Worm (Caenorhabditis elegans) whole organism, late embryonic: ENCODE measurements around the gene T14G8.4.

Experiments
- C08G9.2 ChIP-seq: sonication (generic microtip); optimal IDR thresholded peaks from 2 replicates; lab custom pipeline; 2016; ENCODE audit warnings: mild to moderate bottlenecking, missing genetic modification characterization, moderate library complexity, missing compliant biosample characterization
- F13H6.1 ChIP-seq: sonication (generic microtip); optimal IDR thresholded peaks from 2 replicates; lab custom pipeline; 2016; ENCODE audit warnings: missing genetic modification characterization, missing compliant biosample characterization
- K02D7.2 ChIP-seq: sonication (generic microtip); optimal IDR thresholded peaks from 2 replicates; lab custom pipeline; 2017; ENCODE audit warnings: mild to moderate bottlenecking, missing genetic modification characterization, missing compliant biosample characterization
- K09A11.1 ChIP-seq: sonication (generic microtip); optimal IDR thresholded peaks from 2 replicates; lab custom pipeline; 2017; ENCODE audit warnings: antibody characterized with exemption, mild to moderate bottlenecking, missing genetic modification characterization, missing compliant biosample characterization; ENCODE audit not compliant: insufficient read depth
- ahr-1 ChIP-seq: sonication (generic microtip); optimal IDR thresholded peaks from 2 replicates; lab custom pipeline; 2016; ENCODE audit warnings: missing genetic modification characterization, missing compliant biosample characterization
- ama-1 ChIP-seq: fragments of 150-350 bp; optimal IDR thresholded peaks from 2 replicates; lab custom pipeline; 2014
- ceh-14 ChIP-seq: sonication (generic microtip); optimal IDR thresholded peaks from 2 replicates; lab custom pipeline; 2016; ENCODE audit warnings: missing genotype, missing genetic modification characterization, missing compliant biosample characterization
- ceh-18 ChIP-seq: sonication (generic microtip); optimal IDR thresholded peaks from 2 replicates; lab custom pipeline; 2016; ENCODE audit warnings: missing genetic modification characterization, missing compliant biosample characterization
- ceh-2 ChIP-seq: sonication (generic microtip); optimal IDR thresholded peaks from 2 replicates; lab custom pipeline; 2016; ENCODE audit warnings: missing genotype, missing genetic modification characterization, missing compliant biosample characterization
- ceh-22 ChIP-seq: sonication (generic microtip); optimal IDR thresholded peaks from 2 replicates; lab custom pipeline; 2017; ENCODE audit warnings: missing biosample characterization, missing genetic modification characterization
- ceh-24 ChIP-seq: sonication (generic microtip); optimal IDR thresholded peaks from 2 replicates; lab custom pipeline; 2016; ENCODE audit warnings: mild to moderate bottlenecking, missing genetic modification characterization, missing compliant biosample characterization
- ceh-30 ChIP-seq: fragments of 150-350 bp; optimal IDR thresholded peaks from 2 replicates; lab custom pipeline; 2014; ENCODE audit warnings: missing biosample characterization, missing genetic modification characterization
- ceh-31 ChIP-seq: sonication (generic microtip); optimal IDR thresholded peaks from 2 replicates; lab custom pipeline; 2016; ENCODE audit warnings: missing genetic modification characterization, missing compliant biosample characterization
- ceh-34 ChIP-seq: sonication (generic microtip); optimal IDR thresholded peaks from 2 replicates; lab custom pipeline; 2016; ENCODE audit warnings: mild to moderate bottlenecking, missing genetic modification characterization, missing compliant biosample characterization
- ceh-45 ChIP-seq: fragments of 200-800 bp; sonication (Bioruptor generic); IDR thresholded peaks from 2 replicates; pipeline ENCODE4 v1.3.6; 2022; ENCODE audit warnings: missing genetic modification reagents, missing genetic modification characterization, missing compliant biosample characterization
- ceh-48 ChIP-seq: sonication (generic microtip); optimal IDR thresholded peaks from 2 replicates; lab custom pipeline; 2016; ENCODE audit warnings: missing genetic modification characterization, inconsistent platforms, missing compliant biosample characterization
- ceh-6 ChIP-seq: fragments of 200-800 bp; sonication (Bioruptor generic); optimal IDR thresholded peaks from 2 replicates; lab custom pipeline; 2018; ENCODE audit warnings: mild to moderate bottlenecking, missing genetic modification characterization, missing compliant biosample characterization
- ceh-9 ChIP-seq: sonication (generic microtip); optimal IDR thresholded peaks from 2 replicates; lab custom pipeline; 2016; ENCODE audit warnings: mild to moderate bottlenecking, missing genetic modification characterization, inconsistent platforms, missing compliant biosample characterization
- che-1 ChIP-seq: sonication (generic microtip); optimal IDR thresholded peaks from 2 replicates; lab custom pipeline; 2016; ENCODE audit warnings: mild to moderate bottlenecking, missing genetic modification characterization, missing compliant biosample characterization
- dmd-4 ChIP-seq: sonication (generic microtip); optimal IDR thresholded peaks from 2 replicates; lab custom pipeline; 2016; ENCODE audit warnings: borderline replicate concordance, missing genetic modification characterization, missing compliant biosample characterization
- elt-2 ChIP-seq: sonication (generic microtip); optimal IDR thresholded peaks from 2 replicates; lab custom pipeline; 2016; ENCODE audit warnings: missing genetic modification reagents, missing genetic modification characterization, missing compliant biosample characterization
- elt-4 ChIP-seq: sonication (generic microtip); optimal IDR thresholded peaks from 2 replicates; lab custom pipeline; 2016; ENCODE audit warnings: missing genetic modification characterization, missing compliant biosample characterization
- fax-1 ChIP-seq: sonication (generic microtip); optimal IDR thresholded peaks from 2 replicates; lab custom pipeline; 2016; ENCODE audit warnings: missing genotype, missing genetic modification characterization, missing compliant biosample characterization
- fkh-10 ChIP-seq: fragments of 150-350 bp; optimal IDR thresholded peaks from 2 replicates; lab custom pipeline; 2014; ENCODE audit warnings: missing biosample characterization, missing genetic modification reagents, missing genetic modification characterization
- fkh-6 ChIP-seq: sonication (generic microtip); optimal IDR thresholded peaks from 2 replicates; lab custom pipeline; 2016; ENCODE audit warnings: missing genetic modification characterization, missing compliant biosample characterization
- hlh-13 ChIP-seq: fragments of 200-800 bp; sonication (Bioruptor generic); optimal IDR thresholded peaks from 2 replicates; lab custom pipeline; 2018; ENCODE audit warnings: mild to moderate bottlenecking, missing genetic modification characterization, missing compliant biosample characterization
- hlh-15 ChIP-seq: sonication (generic microtip); optimal IDR thresholded peaks from 2 replicates; lab custom pipeline; 2016; ENCODE audit warnings: missing genetic modification characterization, missing compliant biosample characterization
- hlh-6 ChIP-seq: sonication (generic microtip); optimal IDR thresholded peaks from 2 replicates; lab custom pipeline; 2016; ENCODE audit warnings: missing genotype, missing genetic modification characterization, missing compliant biosample characterization
- hlh-8 ChIP-seq: sonication (generic microtip); optimal IDR thresholded peaks from 2 replicates; lab custom pipeline; 2016; ENCODE audit warnings: missing genotype, missing genetic modification characterization, missing compliant biosample characterization
- lim-6 ChIP-seq: sonication (generic microtip); optimal IDR thresholded peaks from 2 replicates; lab custom pipeline; 2016; ENCODE audit warnings: missing genetic modification characterization, missing compliant biosample characterization
- lin-11 ChIP-seq: fragments of 200-800 bp; sonication (Bioruptor generic); optimal IDR thresholded peaks from 2 replicates; lab custom pipeline; 2018; ENCODE audit warnings: mild to moderate bottlenecking, missing genetic modification characterization, missing compliant biosample characterization
- madf-2 ChIP-seq: sonication (generic microtip); optimal IDR thresholded peaks from 2 replicates; lab custom pipeline; 2017; ENCODE audit warnings: missing genetic modification characterization, missing compliant biosample characterization
- mec-3 ChIP-seq: sonication (generic microtip); optimal IDR thresholded peaks from 2 replicates; lab custom pipeline; 2016; ENCODE audit warnings: borderline replicate concordance, missing genetic modification characterization, missing compliant biosample characterization
- nfya-1 ChIP-seq: sonication (generic microtip); optimal IDR thresholded peaks from 2 replicates; lab custom pipeline; 2017; ENCODE audit warnings: missing genetic modification characterization, mild to moderate bottlenecking, missing compliant biosample characterization, antibody characterized with exemption, moderate library complexity
- nhr-11 ChIP-seq: fragments of 150-350 bp; optimal IDR thresholded peaks from 2 replicates; lab custom pipeline; 2014; ENCODE audit warnings: missing biosample characterization, missing genetic modification characterization
- npax-4 ChIP-seq: sonication (generic microtip); optimal IDR thresholded peaks from 2 replicates; lab custom pipeline; 2016; ENCODE audit warnings: missing genetic modification characterization, missing compliant biosample characterization
- odd-2 ChIP-seq: sonication (generic microtip); optimal IDR thresholded peaks from 2 replicates; lab custom pipeline; 2017; ENCODE audit warnings: antibody characterized with exemption, mild to moderate bottlenecking, missing genetic modification characterization, missing compliant biosample characterization
- pag-3 ChIP-seq: sonication (generic microtip); optimal IDR thresholded peaks from 2 replicates; lab custom pipeline; 2016; ENCODE audit warnings: missing compliant biosample characterization, missing genetic modification characterization, borderline replicate concordance
- pax-1 ChIP-seq: fragments of 150-350 bp; optimal IDR thresholded peaks from 2 replicates; lab custom pipeline; 2014; ENCODE audit warnings: missing biosample characterization, missing genetic modification characterization
- pros-1 ChIP-seq: fragments of 150-350 bp; optimal IDR thresholded peaks from 2 replicates; lab custom pipeline; 2014; ENCODE audit warnings: missing biosample characterization, missing genetic modification reagents, missing genetic modification characterization
- ref-2 ChIP-seq: sonication (generic microtip); optimal IDR thresholded peaks from 2 replicates; lab custom pipeline; 2016; ENCODE audit warnings: missing genetic modification characterization, missing compliant biosample characterization
- sdc-2 ChIP-seq: sonication (generic microtip); optimal IDR thresholded peaks from 2 replicates; lab custom pipeline; 2016; ENCODE audit warnings: missing genotype, missing genetic modification characterization, missing compliant biosample characterization
- tbx-2 ChIP-seq: sonication (generic microtip); optimal IDR thresholded peaks from 2 replicates; lab custom pipeline; 2016; ENCODE audit warnings: missing genetic modification characterization, missing compliant biosample characterization
- tbx-7 ChIP-seq: sonication (generic microtip); optimal IDR thresholded peaks from 2 replicates; lab custom pipeline; 2016; ENCODE audit warnings: missing genotype, missing genetic modification characterization, missing compliant biosample characterization
- ttx-3 ChIP-seq: sonication (generic microtip); optimal IDR thresholded peaks from 2 replicates; lab custom pipeline; 2016; ENCODE audit warnings: missing genetic modification reagents, missing genetic modification characterization, missing compliant biosample characterization
- unc-3 ChIP-seq, 2 experiments: fragments of 200-800 bp in 1 of 2; sonication (Bioruptor generic) in 1 of 2; sonication (generic microtip) in 1 of 2; conservative IDR thresholded peaks in 1 of 2; optimal IDR thresholded peaks in 1 of 2; 2 replicates each; pipeline versions ENCODE4 v1.3.6 to Lab custom; 2016 to 2022; ENCODE audit warnings: missing compliant biosample characterization in 2 of 2, missing genetic modification characterization in 2 of 2, missing genetic modification reagents in 1 of 2
- unc-42 ChIP-seq: sonication (generic microtip); optimal IDR thresholded peaks from 2 replicates; lab custom pipeline; 2016; ENCODE audit warnings: missing genotype, missing genetic modification characterization, missing compliant biosample characterization
- unc-55 ChIP-seq: sonication (generic microtip); optimal IDR thresholded peaks from 2 replicates; lab custom pipeline; 2017; ENCODE audit warnings: missing biosample characterization, missing genetic modification reagents, missing genetic modification characterization
- unc-86 ChIP-seq: sonication (generic microtip); optimal IDR thresholded peaks from 2 replicates; lab custom pipeline; 2016; ENCODE audit warnings: missing genetic modification characterization, missing compliant biosample characterization
- zip-5 ChIP-seq: sonication (generic microtip); optimal IDR thresholded peaks from 2 replicates; lab custom pipeline; 2016; ENCODE audit warnings: missing genetic modification characterization, missing compliant biosample characterization

The T14G8.4 gene

ce11 chrX:12889837-12890449 lies 26.2 kb upstream of the T14G8.4 start (continued):
- peak; percentile 59 for TF ChIP-seq ahr-1
- TF ChIP-seq ttx-3 (tag; lab: Kevin White, UChicago) = peak; percentile 75
- peak; percentile 53 for TF ChIP-seq C08G9.2 (tag; lab: Kevin White, UChicago)
- peak; percentile 84 for TF ChIP-seq elt-2 (tag; lab: Kevin White, UChicago)
- TF ChIP-seq unc-55 (GFP tag; lab: Kevin White, UChicago) = no peak
- TF ChIP-seq ceh-48 (tag; lab: Kevin White, UChicago) = peak; percentile 50
- no peak for TF ChIP-seq ceh-30
- TF ChIP-seq unc-86 (tag; lab: Kevin White, UChicago) = peak; percentile 82
- peak; percentile 69 for TF ChIP-seq tbx-2 (tag; lab: Kevin White, UChicago)
- TF ChIP-seq F13H6.1 = peak; percentile 61
- TF ChIP-seq zip-5 (tag; lab: Kevin White, UChicago) = peak; percentile 57
- peak; percentile 75 for TF ChIP-seq K02D7.2 (tag; lab: Kevin White, UChicago)
- TF ChIP-seq unc-42 (tag; lab: Kevin White, UChicago) = no peak
- peak; percentile 14 for TF ChIP-seq hlh-15 (tag; lab: Kevin White, UChicago)
- no peak for TF ChIP-seq elt-4 (tag; lab: Kevin White, UChicago)
- TF ChIP-seq pros-1 (tag; lab: Kevin White, UChicago) = no peak
- TF ChIP-seq pag-3 (tag; lab: Kevin White, UChicago) = no peak
- TF ChIP-seq ceh-2 = peak; percentile 45
- TF ChIP-seq hlh-6 (tag; lab: Kevin White, UChicago) = peak; percentile 80
- no peak for TF ChIP-seq ceh-9 (tag; lab: Kevin White, UChicago)
- TF ChIP-seq unc-3 (GFP tag; conservative IDR thresholded peaks at IDR 0.05; lab: Robert Waterston, UW) = peak; percentile 63
- TF ChIP-seq unc-3 (tag; optimal IDR thresholded peaks at IDR 0.05; lab: Kevin White, UChicago) = peak; percentile 64
- peak; percentile 55 for TF ChIP-seq dmd-4 (tag; lab: Kevin White, UChicago)
- peak; percentile 84 for TF ChIP-seq che-1 (tag; lab: Kevin White, UChicago)
- TF ChIP-seq fkh-6 (tag; lab: Kevin White, UChicago) = peak; percentile 85
- TF ChIP-seq nhr-11 (tag; lab: Kevin White, UChicago) = no peak
- TF ChIP-seq fax-1 (tag; lab: Kevin White, UChicago) = peak; percentile 52
- TF ChIP-seq fkh-10 (GFP tag; lab: Kevin White, UChicago) = no peak
- TF ChIP-seq ceh-18 (tag; lab: Kevin White, UChicago) = peak; percentile 38
- peak; percentile 42 for TF ChIP-seq nfya-1 (tag; lab: Kevin White, UChicago)
- peak; percentile 64 for TF ChIP-seq madf-2
- TF ChIP-seq lim-6 (tag; lab: Kevin White, UChicago) = no peak
- peak; percentile 63 for TF ChIP-seq hlh-13
- peak; percentile 69 for TF ChIP-seq lin-11 (tag; lab: Kevin White, UChicago)
- TF ChIP-seq ceh-34 (tag; lab: Kevin White, UChicago) = peak; percentile 86
- TF ChIP-seq ceh-31 (tag; lab: Kevin White, UChicago) = peak; percentile 53
- peak; percentile 85 for TF ChIP-seq sdc-2 (tag; lab: Kevin White, UChicago)
- TF ChIP-seq ceh-45 = no peak
- peak; percentile 81 for TF ChIP-seq ref-2 (tag; lab: Kevin White, UChicago)
- no peak for TF ChIP-seq mec-3 (tag; lab: Kevin White, UChicago)
- no peak for TF ChIP-seq ceh-22 (tag; lab: Kevin White, UChicago)
- peak; percentile 35 for TF ChIP-seq ceh-14
- TF ChIP-seq npax-4 (tag; lab: Kevin White, UChicago) = peak; percentile 73
- TF ChIP-seq tbx-7 = peak; percentile 48
- no peak for TF ChIP-seq ama-1 (lab: Kevin White, UChicago)
- TF ChIP-seq ceh-6 (GFP tag; lab: Kevin White, UChicago) = peak; percentile 50
- TF ChIP-seq pax-1 (tag; lab: Kevin White, UChicago) = no peak
- TF ChIP-seq K09A11.1 (tag; lab: Kevin White, UChicago) = peak; percentile 56
- no peak for TF ChIP-seq odd-2 (tag; lab: Kevin White, UChicago)
- TF ChIP-seq ceh-24 (tag; lab: Kevin White, UChicago) = peak; percentile 64
- no peak for TF ChIP-seq hlh-8 (tag; lab: Kevin White, UChicago)
